Worm (Caenorhabditis elegans) whole organism, L2 larva: ENCODE data around the gene K09E2.1.

Experiments used
- C34F6.9 ChIP-seq: fragments of 150-350 bp; optimal IDR thresholded peaks from 2 replicates; lab custom pipeline; 2014; ENCODE audit warnings: missing biosample characterization, missing genetic modification characterization
- R02D3.7 ChIP-seq: fragments of 150-350 bp; optimal IDR thresholded peaks from 2 replicates; lab custom pipeline; 2014; ENCODE audit warnings: missing biosample characterization, missing genetic modification characterization
- ZK546.5 ChIP-seq: sonication (generic microtip); optimal IDR thresholded peaks from 2 replicates; lab custom pipeline; 2017; ENCODE audit warnings: missing biosample characterization, missing genetic modification characterization
- alr-1 ChIP-seq: fragments of 150-350 bp; optimal IDR thresholded peaks from 2 replicates; lab custom pipeline; 2014; ENCODE audit warnings: missing biosample characterization, missing genetic modification characterization
- ama-1 ChIP-seq: fragments of 150-350 bp; optimal IDR thresholded peaks from 2 replicates; lab custom pipeline; 2018; ENCODE audit warnings: inconsistent platforms
- blmp-1 ChIP-seq: sonication (generic microtip); optimal IDR thresholded peaks from 2 replicates; lab custom pipeline; 2017; ENCODE audit warnings: missing genetic modification characterization, mild to moderate bottlenecking, missing compliant biosample characterization, antibody characterized with exemption, moderate library complexity; ENCODE audit not compliant: insufficient read depth
- ceh-16 ChIP-seq: fragments of 150-350 bp; optimal IDR thresholded peaks from 2 replicates; lab custom pipeline; 2014; ENCODE audit warnings: missing biosample characterization, missing genetic modification characterization
- ceh-82 ChIP-seq: fragments of 150-350 bp; optimal IDR thresholded peaks from 2 replicates; lab custom pipeline; 2014; ENCODE audit warnings: missing biosample characterization, missing genetic modification characterization
- dmd-4 ChIP-seq: sonication (generic microtip); optimal IDR thresholded peaks from 2 replicates; lab custom pipeline; 2017; ENCODE audit warnings: missing biosample characterization, missing genetic modification characterization
- egl-27 ChIP-seq: sonication (generic microtip); optimal IDR thresholded peaks from 3 replicates; lab custom pipeline; 2017; ENCODE audit warnings: missing biosample characterization, missing genetic modification reagents, missing genetic modification characterization
- elt-1 ChIP-seq: fragments of 150-350 bp; optimal IDR thresholded peaks from 2 replicates; lab custom pipeline; 2014; ENCODE audit warnings: missing biosample characterization, missing genetic modification characterization
- elt-3 ChIP-seq: sonication (generic microtip); optimal IDR thresholded peaks from 2 replicates; lab custom pipeline; 2017; ENCODE audit warnings: missing biosample characterization, missing genetic modification characterization
- fos-1 ChIP-seq: fragments of 150-350 bp; optimal IDR thresholded peaks from 2 replicates; lab custom pipeline; 2014; ENCODE audit warnings: missing biosample characterization, missing genetic modification characterization
- gmeb-1 ChIP-seq: fragments of 150-350 bp; optimal IDR thresholded peaks from 2 replicates; lab custom pipeline; 2014; ENCODE audit warnings: missing biosample characterization, missing genetic modification characterization
- lin-11 ChIP-seq: fragments of 150-350 bp; sonication (generic microtip); optimal IDR thresholded peaks from 2 replicates; lab custom pipeline; 2014; ENCODE audit warnings: missing biosample characterization, missing genetic modification characterization, inconsistent platforms, mixed read lengths
- lin-13 ChIP-seq: fragments of 150-350 bp; optimal IDR thresholded peaks from 2 replicates; lab custom pipeline; 2014; ENCODE audit warnings: missing biosample characterization, missing genetic modification reagents, missing genetic modification characterization
- lin-39 ChIP-seq: fragments of 150-350 bp; optimal IDR thresholded peaks from 2 replicates; lab custom pipeline; 2014; ENCODE audit warnings: missing biosample characterization, missing genetic modification reagents, missing genetic modification characterization
- lsy-2 ChIP-seq, 2 experiments: fragments of 150-350 bp in 1 of 2; sonication (generic microtip) in 1 of 2; optimal IDR thresholded peaks; 2 replicates each; lab custom pipeline; 2014 to 2017; ENCODE audit warnings: missing biosample characterization in 2 of 2, missing genetic modification characterization in 2 of 2
- mab-5 ChIP-seq: fragments of 150-350 bp; optimal IDR thresholded peaks from 2 replicates; lab custom pipeline; 2014; ENCODE audit warnings: missing biosample characterization, missing genetic modification characterization
- mdl-1 ChIP-seq, 2 experiments: fragments of 150-350 bp in 1 of 2; sonication (generic microtip) in 1 of 2; optimal IDR thresholded peaks; 2 replicates each; lab custom pipeline; 2017; ENCODE audit warnings: missing biosample characterization in 2 of 2, missing genetic modification characterization in 2 of 2
- nhr-10 ChIP-seq: sonication (generic microtip); optimal IDR thresholded peaks from 2 replicates; lab custom pipeline; 2017; ENCODE audit warnings: missing biosample characterization, missing genetic modification characterization
- nhr-129 ChIP-seq: fragments of 150-350 bp; optimal IDR thresholded peaks from 2 replicates; lab custom pipeline; 2014; ENCODE audit warnings: missing biosample characterization, missing genetic modification characterization
- nhr-21 ChIP-seq: fragments of 150-350 bp; optimal IDR thresholded peaks from 2 replicates; lab custom pipeline; 2014; ENCODE audit warnings: missing biosample characterization, missing genetic modification characterization
- nhr-23 ChIP-seq: fragments of 150-350 bp; optimal IDR thresholded peaks from 2 replicates; lab custom pipeline; 2014; ENCODE audit warnings: missing biosample characterization, missing genetic modification reagents, missing genetic modification characterization
- nhr-237 ChIP-seq: fragments of 150-350 bp; optimal IDR thresholded peaks from 2 replicates; lab custom pipeline; 2014; ENCODE audit warnings: missing biosample characterization, missing genetic modification characterization
- nhr-77 ChIP-seq: fragments of 150-350 bp; optimal IDR thresholded peaks from 2 replicates; lab custom pipeline; 2014; ENCODE audit warnings: missing biosample characterization, missing genetic modification characterization
- peb-1 ChIP-seq: fragments of 150-350 bp; optimal IDR thresholded peaks from 2 replicates; lab custom pipeline; 2014; ENCODE audit warnings: missing biosample characterization, missing genetic modification characterization
- sem-4 ChIP-seq: fragments of 150-350 bp; optimal IDR thresholded peaks from 2 replicates; lab custom pipeline; 2014; ENCODE audit warnings: missing biosample characterization, missing genetic modification reagents, missing genetic modification characterization
- sma-3 ChIP-seq: sonication (generic microtip); optimal IDR thresholded peaks from 2 replicates; lab custom pipeline; 2016; ENCODE audit warnings: missing genetic modification reagents, missing genetic modification characterization, missing compliant biosample characterization
- sma-9 ChIP-seq, 2 experiments: fragments of 150-350 bp in 1 of 2; sonication (generic microtip) in 1 of 2; optimal IDR thresholded peaks; 2 replicates each; lab custom pipeline; 2014 to 2016; ENCODE audit warnings: missing genetic modification characterization in 2 of 2, mild to moderate bottlenecking in 1 of 2, missing biosample characterization in 1 of 2, missing compliant biosample characterization in 1 of 2, missing genetic modification reagents in 1 of 2, moderate library complexity in 1 of 2
- snpc-4 ChIP-seq: fragments of 150-350 bp; optimal IDR thresholded peaks from 2 replicates; lab custom pipeline; 2014; ENCODE audit warnings: missing biosample characterization, missing genetic modification characterization
- unc-39 ChIP-seq: fragments of 150-350 bp; optimal IDR thresholded peaks from 2 replicates; lab custom pipeline; 2014; ENCODE audit warnings: missing biosample characterization, missing genetic modification characterization
- unc-55 ChIP-seq: fragments of 150-350 bp; sonication (generic microtip); optimal IDR thresholded peaks from 3 replicates; lab custom pipeline; 2014; ENCODE audit warnings: missing biosample characterization, missing genetic modification reagents, missing genetic modification characterization
- unc-62 ChIP-seq: fragments of 150-350 bp; optimal IDR thresholded peaks from 2 replicates; lab custom pipeline; 2014; ENCODE audit warnings: missing biosample characterization, missing genetic modification reagents, missing genetic modification characterization
- zag-1 ChIP-seq: fragments of 150-350 bp; optimal IDR thresholded peaks from 2 replicates; lab custom pipeline; 2014; ENCODE audit warnings: missing biosample characterization, missing genetic modification characterization
- ztf-1 ChIP-seq: fragments of 200-800 bp; sonication (Bioruptor generic); conservative IDR thresholded peaks from 2 replicates; pipeline ENCODE4 v1.3.6; 2022; ENCODE audit warnings: missing genetic modification characterization, missing compliant biosample characterization
- ztf-4 ChIP-seq: fragments of 150-350 bp; optimal IDR thresholded peaks from 2 replicates; lab custom pipeline; 2014; ENCODE audit warnings: missing biosample characterization, missing genetic modification characterization

The K09E2.1 gene

DNA sequence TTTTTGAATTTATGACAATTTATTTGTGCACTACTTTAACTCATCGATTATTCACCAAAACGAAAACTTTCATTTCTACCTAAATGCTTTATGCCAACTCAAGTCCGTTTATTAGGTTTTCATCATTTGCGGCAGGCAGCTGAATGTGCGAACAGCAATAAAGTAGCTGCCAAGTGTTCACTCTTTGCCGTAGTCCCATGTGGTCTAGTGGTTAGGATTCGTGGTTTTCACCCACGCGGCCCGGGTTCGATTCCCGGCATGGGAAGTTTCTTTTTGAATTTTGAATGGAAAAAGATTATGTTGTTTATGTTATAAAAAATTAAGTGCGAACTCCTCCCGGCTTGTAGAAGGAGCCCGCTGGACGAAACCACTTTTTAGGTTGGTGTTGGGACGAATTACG lies 35.4 kb upstream of the K09E2.1 start (continued):
- TF ChIP-seq fos-1 (peak; percentile 44), lsy-2 (tag; optimal IDR thresholded peaks at IDR 0.05; lab: Kevin White, UChicago) (peak in 1 of 2 experiments; percentile 29), alr-1 (tag; lab: Kevin White, UChicago) (no peak), sma-3 (GFP tag; lab: Kevin White, UChicago) (peak; percentile 39), dmd-4 (tag; lab: Kevin White, UChicago) (no peak), snpc-4 (tag; lab: Kevin White, UChicago) (no peak), lin-39 (tag; lab: Kevin White, UChicago) (no peak), elt-1 (no peak), ceh-82 (tag; lab: Kevin White, UChicago) (no peak), sem-4 (tag; lab: Kevin White, UChicago) (no peak), gmeb-1 (no peak), nhr-237 (tag; lab: Kevin White, UChicago) (no peak), nhr-10 (tag; lab: Kevin White, UChicago) (no peak), mdl-1 (tag; optimal IDR thresholded peaks at IDR 0.05; lab: Kevin White, UChicago) (no peak), nhr-21 (tag; lab: Kevin White, UChicago) (peak; percentile 14), nhr-23 (tag; lab: Kevin White, UChicago) (no peak), ceh-16 (tag; lab: Kevin White, UChicago) (no peak), unc-55 (GFP tag; lab: Kevin White, UChicago) (peak; percentile 42)

DNA sequence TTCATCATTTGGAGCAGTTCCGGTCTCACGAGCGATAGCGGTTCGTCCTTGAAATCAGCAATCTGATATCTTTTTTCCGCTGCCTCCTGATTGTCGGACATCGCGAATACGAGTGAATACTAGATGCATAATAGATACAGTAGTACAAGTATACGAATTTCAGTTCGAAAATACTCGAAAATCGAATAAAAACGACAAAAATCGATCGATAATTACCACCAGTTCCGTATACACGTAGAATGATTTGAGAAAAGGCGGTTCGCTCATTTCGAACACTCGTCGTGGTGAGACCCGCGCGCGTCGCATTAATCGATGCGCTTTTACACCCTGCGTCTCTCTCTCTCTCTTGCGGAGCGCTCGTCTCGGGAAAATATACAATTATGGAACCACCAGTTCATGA lies 34.7 kb upstream of the K09E2.1 start, which contains the start of gene F12D9.2:
TSS of gene F12D9.2 (minus strand) at position 101 of the 400 bp plus-strand sequence.
- TF ChIP-seq snpc-4 (tag; lab: Kevin White, UChicago) (no peak), ztf-1 (GFP tag; lab: Robert Waterston, UW) (no peak), gmeb-1 (no peak), lin-11 (no peak), ama-1 (lab: Kevin White, UChicago) (no peak), dmd-4 (tag; lab: Kevin White, UChicago) (no peak), elt-3 (no peak), ZK546.5 (tag; lab: Kevin White, UChicago) (no peak), sem-4 (tag; lab: Kevin White, UChicago) (no peak), nhr-77 (tag; lab: Kevin White, UChicago) (no peak), elt-1 (no peak), peb-1 (tag; lab: Kevin White, UChicago) (no peak), sma-3 (GFP tag; lab: Kevin White, UChicago) (no peak), unc-39 (tag; lab: Kevin White, UChicago) (no peak), nhr-23 (tag; lab: Kevin White, UChicago) (no peak)

DNA sequence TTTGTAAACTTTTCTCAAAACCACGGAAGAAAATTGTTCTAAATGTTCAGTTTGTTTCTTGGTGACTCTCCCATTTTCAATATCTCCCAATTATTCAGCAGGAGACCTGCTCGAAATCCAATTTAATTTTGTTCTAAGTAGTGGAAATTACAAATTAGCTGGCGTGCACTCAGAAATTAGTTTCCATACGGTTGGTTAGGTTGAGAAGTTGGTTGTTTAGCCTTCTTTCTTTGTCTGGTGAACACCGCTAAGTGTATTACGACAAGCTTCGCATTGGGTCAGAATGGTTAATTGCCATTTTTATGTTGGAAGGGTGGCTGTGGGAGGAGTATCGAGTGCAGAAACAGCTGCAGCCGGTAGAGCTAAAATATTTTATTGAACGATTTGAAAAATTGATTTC lies 33.1 kb upstream of the K09E2.1 start:
- no peak for TF ChIP-seq ama-1 (lab: Kevin White, UChicago)
- no peak for TF ChIP-seq nhr-77 (tag; lab: Kevin White, UChicago)
- no peak for TF ChIP-seq egl-27
- TF ChIP-seq mab-5 (tag; lab: Kevin White, UChicago), result no peak
- TF ChIP-seq unc-62 (GFP tag; lab: Kevin White, UChicago), result no peak
- TF ChIP-seq R02D3.7 (tag; lab: Kevin White, UChicago), result no peak
- TF ChIP-seq nhr-129, result no peak
- TF ChIP-seq C34F6.9 (tag; lab: Kevin White, UChicago), result no peak
- TF ChIP-seq lsy-2 (tag; optimal IDR thresholded peaks at IDR 0.05; lab: Kevin White, UChicago), result no peak
- no peak for TF ChIP-seq nhr-21 (tag; lab: Kevin White, UChicago)
- TF ChIP-seq sma-3 (GFP tag; lab: Kevin White, UChicago), result no peak
- no peak for TF ChIP-seq blmp-1 (tag; lab: Kevin White, UChicago)
- TF ChIP-seq gmeb-1, result no peak
- no peak for TF ChIP-seq nhr-23 (tag; lab: Kevin White, UChicago)
- no peak for TF ChIP-seq ztf-4 (tag; lab: Kevin White, UChicago)
- no peak for TF ChIP-seq ztf-1 (GFP tag; lab: Robert Waterston, UW)

DNA sequence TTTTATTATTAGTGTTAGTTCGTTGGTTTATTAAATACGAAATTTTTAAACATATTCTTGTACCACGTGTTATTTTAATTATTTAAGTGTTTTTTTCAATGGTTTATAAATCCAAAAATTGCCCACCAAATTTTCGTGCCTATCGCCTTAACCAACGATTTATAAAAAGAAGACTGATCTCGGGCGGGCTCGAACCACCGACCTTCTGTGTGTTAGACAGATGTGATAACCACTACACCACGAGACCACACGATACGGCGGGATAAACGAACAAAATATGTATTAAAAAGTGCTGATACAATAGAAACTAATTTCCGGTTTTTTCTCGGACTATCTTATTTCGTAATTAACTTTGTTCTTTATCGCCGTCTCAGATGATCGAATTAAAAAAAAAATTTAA lies 31.2 kb upstream of the K09E2.1 start:
- TF ChIP-seq egl-27 (peak; percentile 7), sma-9 (GFP tag; optimal IDR thresholded peaks at IDR 0.05; lab: Kevin White, UChicago) (peak; percentile 34), sma-9 (tag; optimal IDR thresholded peaks at IDR 0.05; lab: Kevin White, UChicago) (no peak), ama-1 (lab: Kevin White, UChicago) (no peak), sma-3 (GFP tag; lab: Kevin White, UChicago) (peak; percentile 49), lin-13 (GFP tag; lab: Kevin White, UChicago) (no peak), alr-1 (tag; lab: Kevin White, UChicago) (no peak), zag-1 (no peak)
